Worm (Caenorhabditis elegans) whole organism, L4/young adult: ENCODE results near the gene K04A8.19.

Experiments used
- W03F9.2 ChIP-seq: fragments of 150-350 bp; optimal IDR thresholded peaks from 2 replicates; lab custom pipeline; 2014; ENCODE audit warnings: missing biosample characterization, missing genetic modification characterization
- dao-5 ChIP-seq: sonication (generic microtip); optimal IDR thresholded peaks from 2 replicates; lab custom pipeline; 2016; ENCODE audit warnings: missing genotype, missing genetic modification characterization, moderate library complexity, missing compliant biosample characterization

- TF ChIP-seq dao-5 (tag; lab: Kevin White, UChicago) (no peak), W03F9.2 (no peak)
These were observed 40.9 kb downstream of the K04A8.19 start for ce11 chrV:6513356-6513755.
